Fruit fly (Drosophila melanogaster) whole organism, embryonic: ENCODE measurements around the gene CG33160.

Experiments
- Bdp1 ChIP-seq: fragments of 200-800 bp; sonication (Bioruptor generic); optimal IDR thresholded peaks from 3 replicates; lab custom pipeline; 2016; ENCODE audit warnings: missing biosample characterization, missing genetic modification characterization
- Bteb2 ChIP-seq: fragments of 200-800 bp; sonication (Bioruptor generic); optimal IDR thresholded peaks from 2 replicates; lab custom pipeline; 2016; ENCODE audit warnings: missing biosample characterization, missing genetic modification characterization
- CG11696 ChIP-seq: fragments of 200-800 bp; sonication (Bioruptor generic); IDR thresholded peaks from 2 replicates; pipeline ENCODE4 v1.3.6; 2022; ENCODE audit warnings: missing biosample characterization, missing genetic modification characterization
- CG12155 ChIP-seq: fragments of 200-800 bp; sonication (Bioruptor generic); optimal IDR thresholded peaks from 3 replicates; lab custom pipeline; 2016; ENCODE audit warnings: missing biosample characterization, missing genetic modification characterization
- CG12744 ChIP-seq: fragments of 200-800 bp; sonication (Bioruptor generic); optimal IDR thresholded peaks from 2 replicates; lab custom pipeline; 2016; ENCODE audit warnings: missing biosample characterization, missing genetic modification characterization
- CG12769 ChIP-seq: fragments of 200-800 bp; sonication (Bioruptor generic); optimal IDR thresholded peaks from 2 replicates; lab custom pipeline; 2019; ENCODE audit warnings: missing biosample characterization, mild to moderate bottlenecking, missing genetic modification characterization, moderate library complexity
- CG14667 ChIP-seq: fragments of 200-800 bp; sonication (Bioruptor generic); IDR thresholded peaks from 2 replicates; pipeline ENCODE4 v1.3.6; 2022; ENCODE audit warnings: missing biosample characterization, missing genetic modification characterization
- CG1647 ChIP-seq: fragments of 200-800 bp; sonication (Bioruptor generic); optimal IDR thresholded peaks from 3 replicates; lab custom pipeline; 2016; ENCODE audit warnings: missing biosample characterization, missing genetic modification characterization
- CG17186 ChIP-seq: fragments of 200-800 bp; sonication (Bioruptor generic); optimal IDR thresholded peaks from 3 replicates; lab custom pipeline; 2017; ENCODE audit warnings: missing biosample characterization, missing genetic modification reagents, missing genetic modification characterization
- CG17829 ChIP-seq: fragments of 200-800 bp; optimal IDR thresholded peaks from 2 replicates; lab custom pipeline; 2019; ENCODE audit warnings: missing biosample characterization, mild to moderate bottlenecking, missing genetic modification characterization, moderate library complexity
- CG18011 ChIP-seq: fragments of 200-800 bp; sonication (Bioruptor generic); optimal IDR thresholded peaks from 2 replicates; lab custom pipeline; 2017; ENCODE audit warnings: missing biosample characterization, missing genetic modification characterization, mild to moderate bottlenecking, moderate library complexity, missing genotype
- CG3065 ChIP-seq: fragments of 200-800 bp; sonication (Bioruptor generic); optimal IDR thresholded peaks from 2 replicates; lab custom pipeline; 2016; ENCODE audit warnings: missing biosample characterization, missing genetic modification characterization
- CG31441 ChIP-seq: fragments of 200-800 bp; sonication (Bioruptor generic); IDR thresholded peaks from 2 replicates; pipeline ENCODE4 v1.3.6; 2022; ENCODE audit warnings: missing biosample characterization, missing genetic modification characterization
- CG3847 ChIP-seq: fragments of 200-800 bp; sonication (Bioruptor generic); IDR thresholded peaks from 2 replicates; pipeline ENCODE4 v1.3.6; 2022; ENCODE audit warnings: missing biosample characterization, missing genetic modification characterization
- CG6175 ChIP-seq: fragments of 200-800 bp; sonication (Bioruptor generic); IDR thresholded peaks from 3 replicates; pipeline ENCODE4 v1.3.6; 2022; ENCODE audit warnings: missing biosample characterization, missing genetic modification characterization
- CG8944 ChIP-seq: fragments of 200-800 bp; sonication (Bioruptor generic); optimal IDR thresholded peaks from 3 replicates; lab custom pipeline; 2016; ENCODE audit warnings: missing biosample characterization, missing genetic modification characterization
- CG9797 ChIP-seq: fragments of 200-800 bp; sonication (Bioruptor generic); optimal IDR thresholded peaks from 3 replicates; lab custom pipeline; 2018; ENCODE audit warnings: missing biosample characterization, mild to moderate bottlenecking, missing genetic modification characterization
- Camta ChIP-seq: fragments of 200-800 bp; sonication (Bioruptor generic); optimal IDR thresholded peaks from 2 replicates; lab custom pipeline; 2016; ENCODE audit warnings: missing biosample characterization, missing genetic modification characterization
- D19B ChIP-seq: fragments of 200-800 bp; sonication (Bioruptor generic); optimal IDR thresholded peaks from 2 replicates; lab custom pipeline; 2017; ENCODE audit warnings: missing biosample characterization, mild to moderate bottlenecking, missing genetic modification characterization
- ERR ChIP-seq: fragments of 200-800 bp; sonication (Bioruptor generic); optimal IDR thresholded peaks from 2 replicates; lab custom pipeline; 2016; ENCODE audit warnings: missing biosample characterization, missing genetic modification characterization
- Hr78 ChIP-seq, 2 experiments: fragments of 200-800 bp in 1 of 2; fragments of >200 bp in 1 of 2; sonication (Bioruptor generic) in 1 of 2; optimal IDR thresholded peaks; 2 replicates each; lab custom pipeline; 2017 to 2019; ENCODE audit warnings: missing biosample characterization in 2 of 2, missing genetic modification characterization in 2 of 2, mild to moderate bottlenecking in 1 of 2, moderate library complexity in 1 of 2
- Hsf ChIP-seq: fragments of 200-800 bp; sonication (Bioruptor generic); optimal IDR thresholded peaks from 3 replicates; lab custom pipeline; 2016; ENCODE audit warnings: missing biosample characterization, missing genetic modification characterization
- Meics ChIP-seq: fragments of 200-800 bp; sonication (Bioruptor generic); optimal IDR thresholded peaks from 2 replicates; lab custom pipeline; 2017; ENCODE audit warnings: missing biosample characterization, mild to moderate bottlenecking, missing genetic modification characterization
- NC2β ChIP-seq: fragments of 200-800 bp; sonication (Bioruptor generic); optimal IDR thresholded peaks from 2 replicates; lab custom pipeline; 2016; ENCODE audit warnings: missing biosample characterization, missing genetic modification characterization
- Scr ChIP-seq: fragments of 200-800 bp; sonication (Bioruptor generic); IDR thresholded peaks from 2 replicates; pipeline ENCODE4 v1.3.6; 2022; ENCODE audit warnings: missing biosample characterization, missing genetic modification characterization; ENCODE audit not compliant: partially characterized antibody
- Sox102F ChIP-seq: fragments of 200-800 bp; sonication (Bioruptor generic); optimal IDR thresholded peaks from 2 replicates; lab custom pipeline; 2018; ENCODE audit warnings: missing biosample characterization, mild to moderate bottlenecking, missing genetic modification characterization, moderate library complexity
- Sry-δ ChIP-seq: fragments of 200-800 bp; sonication (Bioruptor generic); optimal IDR thresholded peaks from 2 replicates; lab custom pipeline; 2016; ENCODE audit warnings: missing biosample characterization, missing genetic modification characterization
- Ssrp ChIP-seq: fragments of 200-800 bp; sonication (Bioruptor generic); optimal IDR thresholded peaks from 2 replicates; lab custom pipeline; 2018; ENCODE audit warnings: missing biosample characterization, mild to moderate bottlenecking, missing genetic modification characterization, moderate library complexity
- Trl ChIP-seq, 3 experiments: fragments of >200 bp in 2 of 3; fragments of 200-800 bp in 1 of 3; sonication (Bioruptor generic) in 1 of 3; optimal IDR thresholded peaks; 2 replicates in 1 of 3; 3 replicates in 2 of 3; lab custom pipeline; 2016 to 2017; ENCODE audit warnings: missing biosample characterization in 1 of 3, missing genetic modification characterization in 1 of 3
- bab2 ChIP-seq: fragments of 200-800 bp; sonication (Bioruptor generic); optimal IDR thresholded peaks from 2 replicates; lab custom pipeline; 2016; ENCODE audit warnings: missing biosample characterization, missing genetic modification characterization
- chm ChIP-seq: fragments of 200-800 bp; sonication (Bioruptor generic); IDR thresholded peaks from 2 replicates; pipeline ENCODE4 v1.3.6; 2022; ENCODE audit warnings: missing biosample characterization, missing genetic modification characterization
- chn ChIP-seq: fragments of 200-800 bp; sonication (Bioruptor generic); optimal IDR thresholded peaks from 2 replicates; lab custom pipeline; 2016; ENCODE audit warnings: missing biosample characterization, missing genetic modification characterization
- crp ChIP-seq, 2 experiments: fragments of 200-800 bp; sonication (Bioruptor generic); optimal IDR thresholded peaks; 2 replicates in 1 of 2; 3 replicates in 1 of 2; lab custom pipeline; 2017; ENCODE audit warnings: missing biosample characterization in 2 of 2, missing genetic modification characterization in 2 of 2, mild to moderate bottlenecking in 1 of 2, moderate library complexity in 1 of 2
- fu2 ChIP-seq: fragments of 200-800 bp; sonication (Bioruptor generic); optimal IDR thresholded peaks from 2 replicates; lab custom pipeline; 2016; ENCODE audit warnings: missing biosample characterization, missing genetic modification characterization
- gro ChIP-seq: fragments of 200-800 bp; sonication (Bioruptor generic); optimal IDR thresholded peaks from 2 replicates; lab custom pipeline; 2016; ENCODE audit warnings: missing biosample characterization, missing genetic modification characterization
- gsb-n ChIP-seq: fragments of 200-800 bp; sonication (Bioruptor generic); optimal IDR thresholded peaks from 3 replicates; lab custom pipeline; 2018; ENCODE audit warnings: missing biosample characterization, mild to moderate bottlenecking, missing genetic modification characterization
- jumu ChIP-seq: fragments of 200-800 bp; sonication (Bioruptor generic); optimal IDR thresholded peaks from 3 replicates; lab custom pipeline; 2016; ENCODE audit warnings: missing biosample characterization, missing genetic modification characterization
- knrl ChIP-seq: fragments of 200-800 bp; sonication (Bioruptor generic); IDR thresholded peaks from 3 replicates; pipeline ENCODE4 v1.3.6; 2022; ENCODE audit warnings: missing biosample characterization, missing genetic modification characterization; ENCODE audit not compliant: partially characterized antibody
- org-1 ChIP-seq: fragments of 200-800 bp; sonication (Bioruptor generic); optimal IDR thresholded peaks from 2 replicates; lab custom pipeline; 2017; ENCODE audit warnings: missing biosample characterization, missing genetic modification characterization
- pnt ChIP-seq: fragments of 200-800 bp; sonication (Bioruptor generic); optimal IDR thresholded peaks from 3 replicates; lab custom pipeline; 2016; ENCODE audit warnings: missing biosample characterization, missing genetic modification characterization
- repo ChIP-seq: fragments of 200-800 bp; sonication (Bioruptor generic); optimal IDR thresholded peaks from 2 replicates; lab custom pipeline; 2016; ENCODE audit warnings: missing biosample characterization, missing genetic modification characterization
- run ChIP-seq: fragments of 200-800 bp; sonication (Bioruptor generic); optimal IDR thresholded peaks from 3 replicates; lab custom pipeline; 2018; ENCODE audit warnings: missing biosample characterization, mild to moderate bottlenecking, missing genetic modification characterization
- sens ChIP-seq: fragments of 200-800 bp; sonication (Bioruptor generic); peaks from one replicate; lab custom pipeline; 2016; ENCODE audit warnings: missing biosample characterization, missing genetic modification characterization
- sisA ChIP-seq: fragments of 200-800 bp; sonication (Bioruptor generic); IDR thresholded peaks from 2 replicates; pipeline ENCODE4 v1.3.6; 2022; ENCODE audit warnings: missing biosample characterization, missing genetic modification characterization
- sqz ChIP-seq: fragments of 200-800 bp; sonication (Bioruptor generic); optimal IDR thresholded peaks from 3 replicates; lab custom pipeline; 2018; ENCODE audit warnings: missing biosample characterization, mild to moderate bottlenecking, missing genetic modification characterization
- tll ChIP-seq, 2 experiments: fragments of 200-800 bp in 1 of 2; fragments of >200 bp in 1 of 2; sonication (Bioruptor generic) in 1 of 2; optimal IDR thresholded peaks; 2 replicates each; lab custom pipeline; 2017 to 2019; ENCODE audit warnings: missing biosample characterization in 2 of 2, missing genetic modification characterization in 2 of 2, mild to moderate bottlenecking in 1 of 2, moderate library complexity in 1 of 2
- toy ChIP-seq: fragments of 200-800 bp; sonication (Bioruptor generic); IDR thresholded peaks from 2 replicates; pipeline ENCODE4 v1.3.6; 2022; ENCODE audit warnings: missing biosample characterization, missing genetic modification characterization
- vnd ChIP-seq: fragments of 200-800 bp; sonication (Bioruptor generic); IDR thresholded peaks from 3 replicates; pipeline ENCODE4 v1.3.6; 2022; ENCODE audit warnings: missing biosample characterization, missing genetic modification characterization; ENCODE audit not compliant: partially characterized antibody
- zen ChIP-seq: fragments of 200-800 bp; sonication (Bioruptor generic); optimal IDR thresholded peaks from 3 replicates; lab custom pipeline; 2018; ENCODE audit warnings: missing biosample characterization, mild to moderate bottlenecking, missing genetic modification characterization, moderate library complexity
- zfh2 ChIP-seq: fragments of 200-800 bp; sonication (Bioruptor generic); optimal IDR thresholded peaks from 2 replicates; lab custom pipeline; 2016; ENCODE audit warnings: missing biosample characterization, missing genetic modification characterization

The CG33160 gene

DNA sequence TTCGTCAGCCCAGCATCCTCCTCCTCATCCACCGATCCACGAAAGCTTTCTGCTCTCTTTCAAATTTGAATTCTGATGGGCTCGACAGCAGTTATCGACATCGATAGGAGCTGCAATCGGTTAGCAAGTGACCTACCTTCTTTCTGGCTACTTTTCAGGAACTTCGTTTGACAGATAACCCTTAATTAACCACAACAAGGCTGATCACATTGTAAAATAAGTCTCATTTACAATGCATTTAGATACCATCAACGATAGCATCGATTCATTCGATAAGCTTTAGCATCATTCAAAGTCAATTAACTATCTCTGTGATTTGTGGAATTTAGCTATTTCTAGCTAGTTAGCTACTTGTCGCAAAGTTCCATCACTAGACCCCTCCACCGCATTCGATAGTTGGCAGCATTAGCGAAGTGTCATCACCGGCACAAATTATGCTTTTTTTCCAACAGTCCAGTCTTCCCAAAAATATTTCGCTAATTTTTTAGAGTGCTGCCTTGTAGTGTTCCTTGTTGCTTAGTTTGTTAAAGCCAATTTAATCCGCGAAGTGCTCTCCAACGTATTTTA is 27.6 kb downstream of the CG33160 start, which contains the start of the genes MnM and Girdin (continued):
- TF ChIP-seq gro (GFP tag; lab: Kevin White, UChicago) (peak; percentile 63), CG9797 (peak; percentile 50), zen (tag; lab: Kevin White, UChicago) (peak; percentile 54), fu2 (GFP tag; lab: Kevin White, UChicago) (peak; percentile 82), CG31441 (GFP tag; lab: Robert Waterston, UW) (no peak), Hr78 (GFP tag; optimal IDR thresholded peaks at IDR 0.05; lab: Kevin White, UChicago) (no peak), Meics (GFP tag; lab: Kevin White, UChicago) (peak; percentile 22), Sry-δ (GFP tag; lab: Kevin White, UChicago) (peak; percentile 100), Bdp1 (GFP tag; lab: Kevin White, UChicago) (peak; percentile 54), crp (GFP tag; optimal IDR thresholded peaks at IDR 0.05; lab: Kevin White, UChicago) (peak in 1 of 2 experiments; percentile 35), pnt (peak; percentile 70), CG3847 (GFP tag; lab: Robert Waterston, UW) (peak; percentile 73), ERR (peak; percentile 55), sisA (peak; percentile 56), CG12155 (GFP tag; lab: Kevin White, UChicago) (peak; percentile 71), jumu (GFP tag; lab: Kevin White, UChicago) (peak; percentile 86), Hsf (GFP tag; lab: Kevin White, UChicago) (peak; percentile 77), sqz (GFP tag; lab: Kevin White, UChicago) (no peak), bab2 (GFP tag; lab: Kevin White, UChicago) (peak; percentile 73), D19B (GFP tag; lab: Kevin White, UChicago) (no peak), gsb-n (peak; percentile 78), CG8944 (peak; percentile 66), zfh2 (peak; percentile 91), CG1647 (GFP tag; lab: Kevin White, UChicago) (peak; percentile 23), sens (peak; percentile 71), repo (GFP tag; lab: Kevin White, UChicago) (peak; percentile 54), CG12744 (GFP tag; lab: Kevin White, UChicago) (peak; percentile 25), CG6175 (peak; percentile 67; the same call in 2 of the 3 replicates), CG14667 (no peak), Bteb2 (peak; percentile 69), knrl (GFP tag; lab: Robert Waterston, UW) (peak; percentile 88), vnd (GFP tag; lab: Robert Waterston, UW) (peak; percentile 86), CG18011 (peak; percentile 65), chm (no peak), CG3065 (GFP tag; lab: Kevin White, UChicago) (no peak), Sox102F (GFP tag; lab: Kevin White, UChicago) (no peak), CG17829 (tag; lab: Kevin White, UChicago) (peak; percentile 71), CG11696 (no peak), Ssrp (tag; lab: Kevin White, UChicago) (peak; percentile 46), chn (GFP tag; lab: Kevin White, UChicago) (peak; percentile 78), CG12769 (peak; percentile 80), NC2β (peak; percentile 51), run (tag; lab: Kevin White, UChicago) (no peak), Camta (GFP tag; lab: Kevin White, UChicago) (peak; percentile 39), CG17186 (GFP tag; lab: Kevin White, UChicago) (peak; percentile 53), toy (no peak), org-1 (GFP tag; lab: Kevin White, UChicago) (peak; percentile 12), Scr (GFP tag; lab: Robert Waterston, UW) (peak; percentile 92), tll (GFP tag; optimal IDR thresholded peaks at IDR 0.05; lab: Kevin White, UChicago) (peak; percentile 53 to 97), Trl (optimal IDR thresholded peaks at IDR 0.05; lab: Kevin White, UChicago) (peak in 1 of 2 experiments; percentile 22), Trl (GFP tag; optimal IDR thresholded peaks at IDR 0.05; lab: Kevin White, UChicago) (peak; percentile 77)
